Fruit fly (Drosophila melanogaster) whole organism, pupa: ENCODE results near the gene CG8562.

ENCODE experiments used
- CG10348 ChIP-seq: fragments of 200-800 bp; sonication (Bioruptor generic); IDR thresholded peaks from 2 replicates; pipeline ENCODE4 v1.3.6; 2022; ENCODE audit warnings: missing biosample characterization, missing genetic modification characterization
- CG13204 ChIP-seq: fragments of 200-800 bp; sonication (Bioruptor generic); optimal IDR thresholded peaks from 2 replicates; lab custom pipeline; 2018; ENCODE audit warnings: missing biosample characterization, mild to moderate bottlenecking, missing genetic modification characterization, moderate library complexity
- CG17806 ChIP-seq: fragments of 200-800 bp; sonication (Bioruptor generic); optimal IDR thresholded peaks from 2 replicates; lab custom pipeline; 2018; ENCODE audit warnings: missing biosample characterization, mild to moderate bottlenecking, missing genetic modification characterization, moderate library complexity
- CG32121 ChIP-seq: fragments of 200-800 bp; sonication (Bioruptor generic); IDR thresholded peaks from 2 replicates; pipeline ENCODE4 v1.3.6; 2022; ENCODE audit warnings: missing biosample characterization, missing genetic modification characterization
- CG34367 ChIP-seq: fragments of 200-800 bp; sonication (Bioruptor generic); optimal IDR thresholded peaks from 2 replicates; lab custom pipeline; 2018; ENCODE audit warnings: missing biosample characterization, mild to moderate bottlenecking, missing genetic modification characterization
- CG8159 ChIP-seq: fragments of 200-800 bp; sonication (Bioruptor generic); optimal IDR thresholded peaks from 3 replicates; lab custom pipeline; 2018; ENCODE audit warnings: missing biosample characterization, mild to moderate bottlenecking, missing genetic modification characterization, moderate library complexity
- CG9948 ChIP-seq: fragments of 200-800 bp; sonication (Bioruptor generic); optimal IDR thresholded peaks from 2 replicates; lab custom pipeline; 2018; ENCODE audit warnings: missing biosample characterization, mild to moderate bottlenecking, missing genetic modification characterization, moderate library complexity
- D1 ChIP-seq: fragments of 200-800 bp; sonication (Bioruptor generic); optimal IDR thresholded peaks from 2 replicates; lab custom pipeline; 2018; ENCODE audit warnings: missing biosample characterization, mild to moderate bottlenecking, missing genetic modification characterization, moderate library complexity
- EcR ChIP-seq: fragments of 200-800 bp; sonication (Bioruptor generic); optimal IDR thresholded peaks from 3 replicates; lab custom pipeline; 2019; ENCODE audit warnings: missing biosample characterization, missing genetic modification characterization, mild to moderate bottlenecking, moderate library complexity, missing genetic modification reagents
- Pif1B ChIP-seq: fragments of 200-800 bp; sonication (Bioruptor generic); optimal IDR thresholded peaks from 3 replicates; lab custom pipeline; 2016; ENCODE audit warnings: missing biosample characterization, missing genetic modification characterization
- fd96Ca ChIP-seq: fragments of 200-800 bp; sonication (Bioruptor generic); IDR thresholded peaks from 3 replicates; pipeline ENCODE4 v1.3.6; 2022; ENCODE audit warnings: missing biosample characterization, missing genetic modification characterization
- gl ChIP-seq: fragments of 200-800 bp; sonication (Bioruptor generic); optimal IDR thresholded peaks from 2 replicates; lab custom pipeline; 2018; ENCODE audit warnings: missing biosample characterization, mild to moderate bottlenecking, missing genetic modification characterization
- rn ChIP-seq: fragments of 200-800 bp; sonication (Bioruptor generic); IDR thresholded peaks from 2 replicates; pipeline ENCODE4 v1.3.6; 2022; ENCODE audit warnings: missing biosample characterization, missing genetic modification characterization

dm6 chr3L:7396055-7396454, 2.0 kb upstream of the CG8562 start, which contains the start of gene CG32379:
- TF ChIP-seq CG17806: no peak
- TF ChIP-seq EcR (GFP tag; lab: Kevin White, UChicago): no peak
- TF ChIP-seq rn (GFP tag; lab: Robert Waterston, UW): no peak
- no peak for TF ChIP-seq CG10348 (GFP tag; lab: Robert Waterston, UW)
- TF ChIP-seq CG32121: no peak
- TF ChIP-seq CG9948 (tag; lab: Kevin White, UChicago): no peak
- TF ChIP-seq CG34367: no peak
- TF ChIP-seq gl (tag; lab: Kevin White, UChicago): no peak
- no peak for TF ChIP-seq CG13204
- TF ChIP-seq CG8159 (tag; lab: Kevin White, UChicago): no peak
- no peak for TF ChIP-seq D1
- no peak for TF ChIP-seq Pif1B (GFP tag; lab: Kevin White, UChicago)
- no peak for TF ChIP-seq fd96Ca (GFP tag; lab: Robert Waterston, UW)
